Worm (Caenorhabditis elegans) whole organism, mixed stage, embryonic: ENCODE results near the gene C04E12.2.

ENCODE experiments used
- ces-1 ChIP-seq: fragments of 150-350 bp; optimal IDR thresholded peaks from 2 replicates; lab custom pipeline; 2014; ENCODE audit warnings: missing biosample characterization, missing genetic modification reagents, missing genetic modification characterization
- elt-3 ChIP-seq: fragments of 150-350 bp; optimal IDR thresholded peaks from 2 replicates; lab custom pipeline; 2014; ENCODE audit warnings: missing biosample characterization, missing genetic modification characterization
- ham-2 ChIP-seq: fragments of 200-800 bp; sonication (Bioruptor generic); optimal IDR thresholded peaks from 2 replicates; lab custom pipeline; 2018; ENCODE audit warnings: mild to moderate bottlenecking, missing genetic modification characterization, missing compliant biosample characterization
- hlh-1 ChIP-seq: fragments of 150-350 bp; optimal IDR thresholded peaks from 2 replicates; lab custom pipeline; 2014; ENCODE audit warnings: missing biosample characterization, missing genetic modification reagents, missing genetic modification characterization
- lin-32 ChIP-seq: fragments of 200-800 bp; sonication (Bioruptor generic); optimal IDR thresholded peaks from 2 replicates; lab custom pipeline; 2018; ENCODE audit warnings: mild to moderate bottlenecking, missing genetic modification characterization, missing compliant biosample characterization
- nhr-237 ChIP-seq: fragments of 150-350 bp; optimal IDR thresholded peaks from 2 replicates; lab custom pipeline; 2014; ENCODE audit warnings: missing biosample characterization, missing genetic modification characterization
- nhr-28 ChIP-seq: fragments of 150-350 bp; optimal IDR thresholded peaks from 2 replicates; lab custom pipeline; 2014; ENCODE audit warnings: missing biosample characterization, missing genetic modification characterization
- sem-2 ChIP-seq: fragments of 200-800 bp; sonication (Bioruptor generic); optimal IDR thresholded peaks from 2 replicates; lab custom pipeline; 2018; ENCODE audit warnings: mild to moderate bottlenecking, missing genetic modification characterization, missing compliant biosample characterization
- snpc-4 ChIP-seq: fragments of 150-350 bp; optimal IDR thresholded peaks from 2 replicates; lab custom pipeline; 2014; ENCODE audit warnings: missing biosample characterization, missing genetic modification characterization
- sptf-1 ChIP-seq: sonication (generic microtip); optimal IDR thresholded peaks from 2 replicates; lab custom pipeline; 2017; ENCODE audit warnings: mild to moderate bottlenecking, missing genetic modification characterization, moderate library complexity, missing compliant biosample characterization

DNA sequence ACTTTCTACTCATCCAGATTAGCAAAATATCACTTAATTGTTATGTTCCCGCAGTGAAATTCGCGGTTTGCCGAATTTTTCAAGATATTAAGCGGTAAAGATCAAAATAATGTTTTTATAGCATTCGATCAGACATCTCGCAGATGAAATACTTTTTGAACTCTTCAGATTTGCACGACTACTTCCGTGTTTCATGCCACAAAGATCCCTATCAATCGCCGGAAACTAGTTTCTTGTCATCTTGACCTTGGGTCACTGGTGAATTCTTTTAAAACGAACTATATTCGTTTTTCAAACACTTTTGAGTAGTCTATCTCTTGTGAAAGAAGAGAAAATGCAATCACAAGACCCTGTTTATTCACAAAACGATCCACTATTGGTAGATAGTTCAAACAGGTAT lies 45.1 kb downstream of the C04E12.2 start, which contains the start of gene txt-11:
- TF ChIP-seq ces-1 (GFP tag; lab: Kevin White, UChicago) (no peak), snpc-4 (tag; lab: Kevin White, UChicago) (no peak), sem-2 (GFP tag; lab: Kevin White, UChicago) (no peak), sptf-1 (tag; lab: Kevin White, UChicago) (no peak), nhr-28 (tag; lab: Kevin White, UChicago) (no peak), nhr-237 (tag; lab: Kevin White, UChicago) (no peak), lin-32 (GFP tag; lab: Kevin White, UChicago) (no peak), hlh-1 (tag; lab: Kevin White, UChicago) (no peak), elt-3 (tag; lab: Kevin White, UChicago) (no peak), ham-2 (GFP tag; lab: Kevin White, UChicago) (no peak)
